Worm (Caenorhabditis elegans) whole organism, late embryonic: ENCODE data around the gene mam-5.

Experiments
- ama-1 ChIP-seq: fragments of 150-350 bp; optimal IDR thresholded peaks from 2 replicates; lab custom pipeline; 2014
- ceh-24 ChIP-seq: sonication (generic microtip); optimal IDR thresholded peaks from 2 replicates; lab custom pipeline; 2016; ENCODE audit warnings: mild to moderate bottlenecking, missing genetic modification characterization, missing compliant biosample characterization
- che-1 ChIP-seq: sonication (generic microtip); optimal IDR thresholded peaks from 2 replicates; lab custom pipeline; 2016; ENCODE audit warnings: mild to moderate bottlenecking, missing genetic modification characterization, missing compliant biosample characterization
- dve-1 ChIP-seq: sonication (generic microtip); optimal IDR thresholded peaks from 2 replicates; lab custom pipeline; 2017; ENCODE audit warnings: antibody characterized with exemption, mild to moderate bottlenecking, missing genetic modification characterization, missing compliant biosample characterization
- elt-2 ChIP-seq: sonication (generic microtip); optimal IDR thresholded peaks from 2 replicates; lab custom pipeline; 2016; ENCODE audit warnings: missing genetic modification reagents, missing genetic modification characterization, missing compliant biosample characterization
- ets-4 ChIP-seq: sonication (generic microtip); optimal IDR thresholded peaks from 2 replicates; lab custom pipeline; 2016; ENCODE audit warnings: missing genetic modification characterization, missing compliant biosample characterization
- fax-1 ChIP-seq: sonication (generic microtip); optimal IDR thresholded peaks from 2 replicates; lab custom pipeline; 2016; ENCODE audit warnings: missing genotype, missing genetic modification characterization, missing compliant biosample characterization
- fkh-10 ChIP-seq: fragments of 150-350 bp; optimal IDR thresholded peaks from 2 replicates; lab custom pipeline; 2014; ENCODE audit warnings: missing biosample characterization, missing genetic modification reagents, missing genetic modification characterization
- lin-11 ChIP-seq: fragments of 200-800 bp; sonication (Bioruptor generic); optimal IDR thresholded peaks from 2 replicates; lab custom pipeline; 2018; ENCODE audit warnings: mild to moderate bottlenecking, missing genetic modification characterization, missing compliant biosample characterization
- nhr-11 ChIP-seq: fragments of 150-350 bp; optimal IDR thresholded peaks from 2 replicates; lab custom pipeline; 2014; ENCODE audit warnings: missing biosample characterization, missing genetic modification characterization
- rnt-1 ChIP-seq: sonication (generic microtip); optimal IDR thresholded peaks from 2 replicates; lab custom pipeline; 2016; ENCODE audit warnings: missing genetic modification characterization, missing compliant biosample characterization
- tbx-2 ChIP-seq: sonication (generic microtip); optimal IDR thresholded peaks from 2 replicates; lab custom pipeline; 2016; ENCODE audit warnings: missing genetic modification characterization, missing compliant biosample characterization
- unc-86 ChIP-seq: sonication (generic microtip); optimal IDR thresholded peaks from 2 replicates; lab custom pipeline; 2016; ENCODE audit warnings: missing genetic modification characterization, missing compliant biosample characterization

DNA sequence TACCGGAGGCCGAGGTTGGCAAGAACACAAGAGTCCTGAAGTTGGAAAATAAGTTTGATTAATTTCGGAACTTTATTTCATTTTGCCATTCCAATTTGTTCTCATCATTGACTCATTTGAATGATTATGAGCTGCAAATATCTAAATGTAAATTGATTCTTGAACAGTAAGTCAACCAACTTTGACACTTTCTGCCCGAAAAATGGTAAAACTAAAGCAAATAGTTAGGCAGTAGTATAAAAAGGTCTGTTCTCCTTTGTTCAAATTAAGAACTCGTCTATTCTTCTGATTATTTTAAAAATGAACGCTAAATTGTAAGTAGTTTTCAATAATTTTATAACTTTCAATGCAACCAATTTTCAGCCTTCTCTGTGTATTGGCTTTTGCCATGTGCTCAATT lies 9.5 kb upstream of the mam-5 start, which contains the start of gene fipr-12:
- TF ChIP-seq ceh-24 (no peak), elt-2 (no peak), unc-86 (tag; lab: Kevin White, UChicago) (no peak), nhr-11 (no peak), fax-1 (tag; lab: Kevin White, UChicago) (no peak), lin-11 (no peak), che-1 (no peak), rnt-1 (no peak), tbx-2 (tag; lab: Kevin White, UChicago) (no peak), dve-1 (tag; lab: Kevin White, UChicago) (no peak), ama-1 (no peak), fkh-10 (no peak), ets-4 (tag; lab: Kevin White, UChicago) (no peak)
